Worm (Caenorhabditis elegans) whole organism, L4 larva: ENCODE data around the gene col-78.

Experiments
- F10B5.3 ChIP-seq: sonication (generic microtip); optimal IDR thresholded peaks from 2 replicates; lab custom pipeline; 2016; ENCODE audit warnings: mild to moderate bottlenecking, missing genetic modification characterization, missing compliant biosample characterization
- F37D6.2 ChIP-seq: sonication (generic microtip); optimal IDR thresholded peaks from 2 replicates; lab custom pipeline; 2016; ENCODE audit warnings: mild to moderate bottlenecking, missing genetic modification characterization, missing compliant biosample characterization
- F44E2.7 ChIP-seq: fragments of 200-800 bp; sonication (Bioruptor generic); IDR thresholded peaks from 2 replicates; pipeline ENCODE4 v2.1.2; 2022; ENCODE audit warnings: missing genetic modification characterization, missing compliant biosample characterization
- R02D3.7 ChIP-seq: fragments of 150-350 bp; sonication (generic microtip); optimal IDR thresholded peaks from 3 replicates; lab custom pipeline; 2014; ENCODE audit warnings: missing biosample characterization, missing genetic modification characterization
- T20F7.1 ChIP-seq: fragments of 200-800 bp; sonication (Bioruptor generic); optimal IDR thresholded peaks from 2 replicates; lab custom pipeline; 2018; ENCODE audit warnings: mild to moderate bottlenecking, missing genetic modification characterization, missing compliant biosample characterization
- aha-1 ChIP-seq: fragments of 150-350 bp; peaks from one replicate; lab custom pipeline; 2014; ENCODE audit warnings: missing biosample characterization, missing genetic modification characterization
- attf-4 ChIP-seq: sonication (generic microtip); optimal IDR thresholded peaks from 3 replicates; lab custom pipeline; 2017; ENCODE audit warnings: missing biosample characterization, missing genetic modification characterization
- ceh-20 ChIP-seq: fragments of 200-800 bp; sonication (Bioruptor generic); IDR thresholded peaks from 2 replicates; pipeline ENCODE4 v1.3.6; 2022; ENCODE audit warnings: missing genetic modification reagents, missing genetic modification characterization, missing compliant biosample characterization
- ces-1 ChIP-seq: fragments of 150-350 bp; sonication (generic microtip); optimal IDR thresholded peaks from 4 replicates; lab custom pipeline; 2014; ENCODE audit warnings: missing biosample characterization, missing genetic modification reagents, missing genetic modification characterization
- cey-2 ChIP-seq: sonication (generic microtip); optimal IDR thresholded peaks from 3 replicates; lab custom pipeline; 2017; ENCODE audit warnings: missing genetic modification characterization, mild to moderate bottlenecking, missing compliant biosample characterization, antibody characterized with exemption, borderline replicate concordance; ENCODE audit not compliant: insufficient read depth
- daf-16 ChIP-seq, 3 experiments: sonication (generic microtip); optimal IDR thresholded peaks; 2 replicates each; lab custom pipeline; 2016 to 2017; ENCODE audit warnings: missing genetic modification characterization in 3 of 3, missing genetic modification reagents in 3 of 3, mild to moderate bottlenecking in 2 of 3, missing compliant biosample characterization in 2 of 3, missing biosample characterization in 1 of 3, moderate library complexity in 1 of 3
- daf-19 ChIP-seq: fragments of 200-800 bp; sonication (Bioruptor generic); conservative IDR thresholded peaks from 2 replicates; pipeline ENCODE4 v1.3.6; 2022; ENCODE audit warnings: missing genetic modification characterization, missing compliant biosample characterization
- dpl-1 ChIP-seq: fragments of 150-350 bp; optimal IDR thresholded peaks from 2 replicates; lab custom pipeline; 2014; ENCODE audit warnings: missing biosample characterization, missing genetic modification reagents, missing genetic modification characterization
- dve-1 ChIP-seq: sonication (generic microtip); optimal IDR thresholded peaks from 2 replicates; lab custom pipeline; 2017; ENCODE audit warnings: antibody characterized with exemption, mild to moderate bottlenecking, missing genetic modification characterization, missing compliant biosample characterization; ENCODE audit not compliant: insufficient read depth
- egl-27 ChIP-seq: sonication (generic microtip); optimal IDR thresholded peaks from 3 replicates; lab custom pipeline; 2017; ENCODE audit warnings: missing biosample characterization, missing genetic modification reagents, missing genetic modification characterization
- egl-43 ChIP-seq: fragments of 200-800 bp; sonication (Bioruptor generic); IDR thresholded peaks from 2 replicates; pipeline ENCODE4 v1.3.6; 2022; ENCODE audit warnings: missing genetic modification reagents, missing genetic modification characterization, missing compliant biosample characterization
- fkh-10 ChIP-seq: fragments of 150-350 bp; optimal IDR thresholded peaks from 2 replicates; lab custom pipeline; 2014; ENCODE audit warnings: missing biosample characterization, missing genetic modification reagents, missing genetic modification characterization
- hlh-30 ChIP-seq: sonication (generic microtip); optimal IDR thresholded peaks from 2 replicates; lab custom pipeline; 2017; ENCODE audit warnings: antibody characterized with exemption, mild to moderate bottlenecking, missing genetic modification characterization, missing compliant biosample characterization; ENCODE audit not compliant: insufficient read depth
- hmg-1.1 ChIP-seq: fragments of 200-800 bp; sonication (Bioruptor generic); IDR thresholded peaks from 2 replicates; pipeline ENCODE4 v1.3.6; 2022; ENCODE audit warnings: missing genetic modification reagents, missing genetic modification characterization, missing compliant biosample characterization
- lin-29 ChIP-seq: fragments of 200-800 bp; sonication (Bioruptor generic); IDR thresholded peaks from 2 replicates; pipeline ENCODE4 v1.3.6; 2022; ENCODE audit warnings: missing genetic modification reagents, missing genetic modification characterization, missing compliant biosample characterization
- lin-38 ChIP-seq: fragments of 200-800 bp; sonication (Bioruptor generic); IDR thresholded peaks from 2 replicates; pipeline ENCODE4 v1.3.6; 2022; ENCODE audit warnings: missing genetic modification reagents, missing genetic modification characterization, missing compliant biosample characterization
- lir-3 ChIP-seq: sonication (generic microtip); optimal IDR thresholded peaks from 2 replicates; lab custom pipeline; 2016; ENCODE audit warnings: mild to moderate bottlenecking, missing genetic modification characterization, missing compliant biosample characterization
- lsy-2 ChIP-seq, 2 experiments: fragments of 150-350 bp in 1 of 2; sonication (generic microtip) in 1 of 2; optimal IDR thresholded peaks; 2 replicates each; lab custom pipeline; 2014 to 2017; ENCODE audit warnings: missing biosample characterization in 2 of 2, missing genetic modification characterization in 2 of 2
- mdt-29 ChIP-seq: fragments of 200-800 bp; sonication (Bioruptor generic); IDR thresholded peaks from 2 replicates; pipeline ENCODE4 v1.3.6; 2022; ENCODE audit warnings: missing genetic modification reagents, missing genetic modification characterization, missing compliant biosample characterization
- mep-1 ChIP-seq: fragments of 150-350 bp; sonication (generic microtip); optimal IDR thresholded peaks from 3 replicates; lab custom pipeline; 2014; ENCODE audit warnings: missing biosample characterization, missing genetic modification characterization
- mes-2 ChIP-seq: sonication (generic microtip); optimal IDR thresholded peaks from 2 replicates; lab custom pipeline; 2016; ENCODE audit warnings: missing genotype, mild to moderate bottlenecking, missing genetic modification characterization, missing compliant biosample characterization; ENCODE audit not compliant: poor library complexity, severe bottlenecking
- nhr-102 ChIP-seq: sonication (generic microtip); optimal IDR thresholded peaks from 2 replicates; lab custom pipeline; 2016; ENCODE audit warnings: mild to moderate bottlenecking, missing genetic modification characterization, moderate library complexity, missing compliant biosample characterization
- pha-4 ChIP-seq, 2 experiments: fragments of 150-350 bp in 1 of 2; fragments of 200-800 bp in 1 of 2; sonication (Bioruptor generic) in 1 of 2; IDR thresholded peaks in 1 of 2; optimal IDR thresholded peaks in 1 of 2; 2 replicates each; pipeline versions ENCODE4 v1.3.6 to Lab custom; 2014 to 2022; ENCODE audit warnings: missing genetic modification characterization in 2 of 2, missing genetic modification reagents in 2 of 2, missing biosample characterization in 1 of 2, missing compliant biosample characterization in 1 of 2
- sdz-12 ChIP-seq: fragments of 200-800 bp; sonication (Bioruptor generic); optimal IDR thresholded peaks from 2 replicates; lab custom pipeline; 2018; ENCODE audit warnings: mild to moderate bottlenecking, missing genetic modification characterization, missing compliant biosample characterization
- snpc-1.2 ChIP-seq: fragments of 200-800 bp; sonication (Bioruptor generic); IDR thresholded peaks from 2 replicates; pipeline ENCODE4 v1.3.6; 2022; ENCODE audit warnings: missing genetic modification reagents, missing genetic modification characterization, missing compliant biosample characterization
- unc-130 ChIP-seq: sonication (generic microtip); optimal IDR thresholded peaks from 2 replicates; lab custom pipeline; 2016; ENCODE audit warnings: missing genetic modification reagents, missing genetic modification characterization, missing compliant biosample characterization
- zag-1 ChIP-seq: fragments of 150-350 bp; optimal IDR thresholded peaks from 2 replicates; lab custom pipeline; 2014; ENCODE audit warnings: missing biosample characterization, missing genetic modification characterization
- ztf-11 ChIP-seq: fragments of 150-350 bp; optimal IDR thresholded peaks from 2 replicates; lab custom pipeline; 2014; ENCODE audit warnings: missing biosample characterization, missing genetic modification characterization
- ztf-7 ChIP-seq: fragments of 150-350 bp; optimal IDR thresholded peaks from 2 replicates; lab custom pipeline; 2014; ENCODE audit warnings: missing biosample characterization, missing genetic modification characterization

col-78 gene

ce11 chrII:9196325-9196724, 44.0 kb downstream of the col-78 start (continued):
- no peak for TF ChIP-seq pha-4 (GFP tag; IDR thresholded peaks at IDR 0.05; lab: Robert Waterston, UW)
- no peak for TF ChIP-seq pha-4 (tag; optimal IDR thresholded peaks at IDR 0.05; lab: Kevin White, UChicago)
- no peak for TF ChIP-seq ceh-20
- no peak for TF ChIP-seq attf-4 (tag; lab: Kevin White, UChicago)
- no peak for TF ChIP-seq cey-2 (tag; lab: Kevin White, UChicago)
- no peak for TF ChIP-seq lir-3 (tag; lab: Kevin White, UChicago)
- TF ChIP-seq mep-1 (tag; lab: Kevin White, UChicago) = peak; percentile 2
- no peak for TF ChIP-seq F37D6.2 (tag; lab: Kevin White, UChicago)
- TF ChIP-seq F10B5.3 (tag; lab: Kevin White, UChicago) = no peak
- no peak for TF ChIP-seq ztf-7 (tag; lab: Kevin White, UChicago)
- no peak for TF ChIP-seq zag-1 (tag; lab: Kevin White, UChicago)
- TF ChIP-seq ztf-11 (tag; lab: Kevin White, UChicago) = no peak
- TF ChIP-seq dpl-1 (GFP tag; lab: Kevin White, UChicago) = no peak
- no peak for TF ChIP-seq daf-19 (GFP tag; lab: Robert Waterston, UW)
- no peak for TF ChIP-seq mdt-29 (GFP tag; lab: Robert Waterston, UW)
- peak; percentile 53 for TF ChIP-seq hlh-30 (tag; lab: Kevin White, UChicago)
- no peak for TF ChIP-seq egl-27 (tag; lab: Kevin White, UChicago)
- no peak for TF ChIP-seq T20F7.1 (GFP tag; lab: Kevin White, UChicago)
- no peak for TF ChIP-seq aha-1
- TF ChIP-seq ces-1 = no peak
- no peak for TF ChIP-seq hmg-1.1
- TF ChIP-seq dve-1 (tag; lab: Kevin White, UChicago) = peak; percentile 46
- no peak for TF ChIP-seq lin-29 (GFP tag; lab: Robert Waterston, UW)
- TF ChIP-seq mes-2 (tag; lab: Kevin White, UChicago) = no peak
- no peak for TF ChIP-seq lsy-2 (tag; optimal IDR thresholded peaks at IDR 0.05; lab: Kevin White, UChicago)

ce11 chrII:9197212-9197611, 44.9 kb downstream of the col-78 start, which contains the start of gene let-23:
Gene let-23 (plus strand): TSS chrII:9197512.
- no peak for TF ChIP-seq dve-1 (tag; lab: Kevin White, UChicago)
- TF ChIP-seq nhr-102 (tag; lab: Kevin White, UChicago) = no peak
- TF ChIP-seq fkh-10 (GFP tag; lab: Kevin White, UChicago) = no peak
- no peak for TF ChIP-seq unc-130
- TF ChIP-seq R02D3.7 (tag; lab: Kevin White, UChicago) = no peak
- TF ChIP-seq daf-16 (GFP tag; optimal IDR thresholded peaks at IDR 0.05; lab: Kevin White, UChicago) = no peak
- no peak for TF ChIP-seq daf-16 (tag; optimal IDR thresholded peaks at IDR 0.05; lab: Kevin White, UChicago)
- TF ChIP-seq ceh-20 = no peak
- TF ChIP-seq pha-4 (GFP tag; IDR thresholded peaks at IDR 0.05; lab: Robert Waterston, UW) = no peak
- no peak for TF ChIP-seq pha-4 (tag; optimal IDR thresholded peaks at IDR 0.05; lab: Kevin White, UChicago)
- no peak for TF ChIP-seq lin-38
- no peak for TF ChIP-seq sdz-12
- no peak for TF ChIP-seq F44E2.7 (GFP tag; lab: Robert Waterston, UW)
- no peak for TF ChIP-seq zag-1 (tag; lab: Kevin White, UChicago)
- TF ChIP-seq attf-4 (tag; lab: Kevin White, UChicago) = no peak
- TF ChIP-seq snpc-1.2 = no peak
- no peak for TF ChIP-seq ztf-7 (tag; lab: Kevin White, UChicago)
- TF ChIP-seq mep-1 (tag; lab: Kevin White, UChicago) = no peak
- no peak for TF ChIP-seq egl-43 (GFP tag; lab: Robert Waterston, UW)
- no peak for TF ChIP-seq cey-2 (tag; lab: Kevin White, UChicago)
